Fruit fly (Drosophila melanogaster) whole organism, embryonic: Measurements from ENCODE around the gene CG5902.

ENCODE experiments used
- Atf3 ChIP-seq: fragments of 200-800 bp; sonication (Bioruptor generic); optimal IDR thresholded peaks from 3 replicates; lab custom pipeline; 2016; ENCODE audit warnings: missing biosample characterization, missing genetic modification characterization
- B-H1 ChIP-seq: fragments of 200-800 bp; sonication (Bioruptor generic); IDR thresholded peaks from 3 replicates; pipeline ENCODE4 v1.3.6; 2022; ENCODE audit warnings: missing biosample characterization, missing genetic modification characterization
- CG10267 ChIP-seq: fragments of 200-800 bp; sonication (Bioruptor generic); optimal IDR thresholded peaks from 2 replicates; lab custom pipeline; 2018; ENCODE audit warnings: missing biosample characterization, mild to moderate bottlenecking, missing genetic modification characterization, moderate library complexity
- CG12071 ChIP-seq: fragments of 200-800 bp; sonication (Bioruptor generic); optimal IDR thresholded peaks from 3 replicates; lab custom pipeline; 2018; ENCODE audit warnings: missing biosample characterization, mild to moderate bottlenecking, missing genetic modification characterization
- CG13894 ChIP-seq: fragments of 200-800 bp; sonication (Bioruptor generic); optimal IDR thresholded peaks from 3 replicates; lab custom pipeline; 2018; ENCODE audit warnings: missing biosample characterization, mild to moderate bottlenecking, missing genetic modification characterization, moderate library complexity
- CG14050 ChIP-seq: fragments of 200-800 bp; sonication (Bioruptor generic); IDR thresholded peaks from 3 replicates; pipeline ENCODE4 v1.3.6; 2022; ENCODE audit warnings: missing biosample characterization, missing genetic modification characterization
- CG15073 ChIP-seq: fragments of 200-800 bp; sonication (Bioruptor generic); optimal IDR thresholded peaks from 2 replicates; lab custom pipeline; 2016; ENCODE audit warnings: missing biosample characterization, missing genetic modification characterization
- CG16863 ChIP-seq: fragments of 200-800 bp; sonication (Bioruptor generic); optimal IDR thresholded peaks from 3 replicates; lab custom pipeline; 2016; ENCODE audit warnings: missing biosample characterization, missing genetic modification characterization
- CG17361 ChIP-seq: fragments of 200-800 bp; sonication (Bioruptor generic); IDR thresholded peaks from 3 replicates; pipeline ENCODE4 v1.3.6; 2022; ENCODE audit warnings: missing biosample characterization, missing genetic modification characterization
- CG18599 ChIP-seq: fragments of 200-800 bp; sonication (Bioruptor generic); optimal IDR thresholded peaks from 3 replicates; lab custom pipeline; 2017; ENCODE audit warnings: missing biosample characterization, missing genetic modification characterization, mild to moderate bottlenecking, moderate library complexity, missing genetic modification reagents
- CG3163 ChIP-seq: fragments of 200-800 bp; sonication (Bioruptor generic); optimal IDR thresholded peaks from 3 replicates; lab custom pipeline; 2016; ENCODE audit warnings: missing biosample characterization, missing genetic modification characterization
- CG32772 ChIP-seq: fragments of 200-800 bp; sonication (Bioruptor generic); IDR thresholded peaks from 2 replicates; pipeline ENCODE4 v1.3.6; 2022; ENCODE audit warnings: missing biosample characterization, missing genetic modification characterization
- CG3281 ChIP-seq: fragments of 200-800 bp; sonication (Bioruptor generic); optimal IDR thresholded peaks from 3 replicates; lab custom pipeline; 2017; ENCODE audit warnings: missing biosample characterization, mild to moderate bottlenecking, missing genetic modification characterization
- CG6791 ChIP-seq: fragments of 200-800 bp; sonication (Bioruptor generic); IDR thresholded peaks from 3 replicates; pipeline ENCODE4 v1.3.6; 2022; ENCODE audit warnings: missing biosample characterization, missing genetic modification characterization; ENCODE audit not compliant: partially characterized antibody
- CG6813 ChIP-seq: fragments of 200-800 bp; sonication (Bioruptor generic); optimal IDR thresholded peaks from 2 replicates; lab custom pipeline; 2017; ENCODE audit warnings: missing biosample characterization, missing genetic modification characterization, mild to moderate bottlenecking, moderate library complexity, missing genetic modification reagents
- CG7357 ChIP-seq: fragments of 200-800 bp; sonication (Bioruptor generic); IDR thresholded peaks from 3 replicates; pipeline ENCODE4 v1.3.6; 2022; ENCODE audit warnings: missing biosample characterization, missing genetic modification characterization
- CG7928 ChIP-seq: fragments of 200-800 bp; sonication (Bioruptor generic); optimal IDR thresholded peaks from 2 replicates; lab custom pipeline; 2017; ENCODE audit warnings: missing biosample characterization, mild to moderate bottlenecking, missing genetic modification characterization
- CG8388 ChIP-seq: fragments of 200-800 bp; sonication (Bioruptor generic); optimal IDR thresholded peaks from 2 replicates; lab custom pipeline; 2019; ENCODE audit warnings: missing biosample characterization, mild to moderate bottlenecking, missing genetic modification characterization, moderate library complexity
- CG9437 ChIP-seq: fragments of 200-800 bp; sonication (Bioruptor generic); optimal IDR thresholded peaks from 2 replicates; lab custom pipeline; 2018; ENCODE audit warnings: missing biosample characterization, mild to moderate bottlenecking, missing genetic modification characterization
- CG9727 ChIP-seq: fragments of 200-800 bp; sonication (Bioruptor generic); optimal IDR thresholded peaks from 3 replicates; lab custom pipeline; 2017; ENCODE audit warnings: missing biosample characterization, mild to moderate bottlenecking, missing genetic modification characterization
- CG9797 ChIP-seq: fragments of 200-800 bp; sonication (Bioruptor generic); optimal IDR thresholded peaks from 3 replicates; lab custom pipeline; 2018; ENCODE audit warnings: missing biosample characterization, mild to moderate bottlenecking, missing genetic modification characterization
- CG9932 ChIP-seq: fragments of 200-800 bp; sonication (Bioruptor generic); IDR thresholded peaks from 2 replicates; pipeline ENCODE4 v1.3.6; 2022; ENCODE audit warnings: missing biosample characterization, missing genetic modification characterization
- CoRest ChIP-seq: fragments of 200-800 bp; sonication (Bioruptor generic); optimal IDR thresholded peaks from 3 replicates; lab custom pipeline; 2018; ENCODE audit warnings: missing biosample characterization, mild to moderate bottlenecking, missing genetic modification characterization, moderate library complexity
- D19A ChIP-seq: fragments of 200-800 bp; optimal IDR thresholded peaks from 3 replicates; lab custom pipeline; 2019; ENCODE audit warnings: missing biosample characterization, mild to moderate bottlenecking, missing genetic modification characterization, moderate library complexity
- Doc3 ChIP-seq: fragments of 200-800 bp; sonication (Bioruptor generic); IDR thresholded peaks from 3 replicates; pipeline ENCODE4 v1.3.6; 2022; ENCODE audit warnings: missing biosample characterization, missing genetic modification characterization; ENCODE audit not compliant: partially characterized antibody
- Fer1 ChIP-seq: fragments of 200-800 bp; sonication (Bioruptor generic); optimal IDR thresholded peaks from 2 replicates; lab custom pipeline; 2017; ENCODE audit warnings: missing biosample characterization, mild to moderate bottlenecking, missing genetic modification characterization
- Hr51 ChIP-seq, 2 experiments: fragments of 200-800 bp; sonication (Bioruptor generic); optimal IDR thresholded peaks; 2 replicates in 1 of 2; 3 replicates in 1 of 2; lab custom pipeline; 2016 to 2018; ENCODE audit warnings: missing biosample characterization in 2 of 2, missing genetic modification characterization in 2 of 2, mild to moderate bottlenecking in 1 of 2, moderate library complexity in 1 of 2
- Hsf ChIP-seq: fragments of 200-800 bp; sonication (Bioruptor generic); optimal IDR thresholded peaks from 3 replicates; lab custom pipeline; 2016; ENCODE audit warnings: missing biosample characterization, missing genetic modification characterization
- Nf-YB ChIP-seq: fragments of 200-800 bp; sonication (Bioruptor generic); optimal IDR thresholded peaks from 3 replicates; lab custom pipeline; 2019; ENCODE audit warnings: missing biosample characterization, mild to moderate bottlenecking, missing genetic modification characterization, moderate library complexity
- Sry-δ ChIP-seq: fragments of 200-800 bp; sonication (Bioruptor generic); optimal IDR thresholded peaks from 2 replicates; lab custom pipeline; 2016; ENCODE audit warnings: missing biosample characterization, missing genetic modification characterization
- Vsx1 ChIP-seq: fragments of 200-800 bp; sonication (Bioruptor generic); optimal IDR thresholded peaks from 2 replicates; lab custom pipeline; 2017; ENCODE audit warnings: missing biosample characterization, mild to moderate bottlenecking, missing genetic modification characterization, missing genetic modification reagents
- Xrp1 ChIP-seq: fragments of 200-800 bp; sonication (Bioruptor generic); IDR thresholded peaks from 2 replicates; pipeline ENCODE4 v1.3.6; 2022; ENCODE audit warnings: missing biosample characterization, missing genetic modification characterization
- az2 ChIP-seq: fragments of 200-800 bp; sonication (Bioruptor generic); optimal IDR thresholded peaks from 3 replicates; lab custom pipeline; 2016; ENCODE audit warnings: missing biosample characterization, missing genetic modification characterization
- caup ChIP-seq: fragments of 200-800 bp; sonication (Bioruptor generic); optimal IDR thresholded peaks from 3 replicates; lab custom pipeline; 2017; ENCODE audit warnings: missing biosample characterization, mild to moderate bottlenecking, missing genetic modification characterization, moderate library complexity; ENCODE audit not compliant: severe bottlenecking
- ci ChIP-seq: fragments of 200-800 bp; sonication (Bioruptor generic); IDR thresholded peaks from 3 replicates; pipeline ENCODE4 v1.3.6; 2022; ENCODE audit warnings: missing biosample characterization, missing genetic modification characterization
- fd64A ChIP-seq: fragments of 200-800 bp; sonication (Bioruptor generic); optimal IDR thresholded peaks from 3 replicates; lab custom pipeline; 2018; ENCODE audit warnings: missing biosample characterization, mild to moderate bottlenecking, missing genetic modification characterization
- gem ChIP-seq: fragments of 200-800 bp; sonication (Bioruptor generic); optimal IDR thresholded peaks from 2 replicates; lab custom pipeline; 2019; ENCODE audit warnings: missing biosample characterization, mild to moderate bottlenecking, missing genetic modification characterization, moderate library complexity
- hb ChIP-seq: fragments of 200-800 bp; sonication (Bioruptor generic); IDR thresholded peaks from 3 replicates; pipeline ENCODE4 v1.3.6; 2022; ENCODE audit warnings: missing biosample characterization, missing genetic modification characterization; ENCODE audit not compliant: partially characterized antibody
- knrl ChIP-seq: fragments of 200-800 bp; sonication (Bioruptor generic); IDR thresholded peaks from 3 replicates; pipeline ENCODE4 v1.3.6; 2022; ENCODE audit warnings: missing biosample characterization, missing genetic modification characterization; ENCODE audit not compliant: partially characterized antibody
- mam ChIP-seq: fragments of 200-800 bp; sonication (Bioruptor generic); optimal IDR thresholded peaks from 3 replicates; lab custom pipeline; 2016; ENCODE audit warnings: missing biosample characterization, missing genetic modification characterization
- onecut ChIP-seq: fragments of 200-800 bp; sonication (Bioruptor generic); IDR thresholded peaks from 2 replicates; pipeline ENCODE4 v1.3.6; 2022; ENCODE audit warnings: missing biosample characterization, missing genetic modification characterization
- pho ChIP-seq: fragments of 200-800 bp; sonication (Bioruptor generic); optimal IDR thresholded peaks from 2 replicates; lab custom pipeline; 2016; ENCODE audit warnings: missing biosample characterization, missing genetic modification characterization
- phol ChIP-seq: fragments of 200-800 bp; sonication (Bioruptor generic); optimal IDR thresholded peaks from 3 replicates; lab custom pipeline; 2018; ENCODE audit warnings: missing biosample characterization, mild to moderate bottlenecking, missing genetic modification characterization, moderate library complexity
- ranshi ChIP-seq: fragments of 200-800 bp; sonication (Bioruptor generic); IDR thresholded peaks from 2 replicates; pipeline ENCODE4 v1.3.6; 2022; ENCODE audit warnings: missing biosample characterization, missing genetic modification characterization
- row ChIP-seq: fragments of 200-800 bp; sonication (Bioruptor generic); IDR thresholded peaks from 3 replicates; pipeline ENCODE4 v1.3.6; 2022; ENCODE audit warnings: missing biosample characterization, missing genetic modification characterization
- sd ChIP-seq: fragments of 200-800 bp; sonication (Bioruptor generic); optimal IDR thresholded peaks from 3 replicates; lab custom pipeline; 2018; ENCODE audit warnings: missing biosample characterization, mild to moderate bottlenecking, missing genetic modification characterization, moderate library complexity
- sens-2 ChIP-seq: fragments of 200-800 bp; sonication (Bioruptor generic); IDR thresholded peaks from 2 replicates; pipeline ENCODE4 v1.3.6; 2022; ENCODE audit warnings: missing biosample characterization, missing genetic modification characterization
- so ChIP-seq: fragments of 200-800 bp; sonication (Bioruptor generic); IDR thresholded peaks from 3 replicates; pipeline ENCODE4 v1.3.6; 2022; ENCODE audit warnings: missing biosample characterization, missing genetic modification characterization
- ssp ChIP-seq: fragments of 200-800 bp; sonication (Bioruptor generic); IDR thresholded peaks from 2 replicates; pipeline ENCODE4 v1.3.6; 2022; ENCODE audit warnings: missing biosample characterization, missing genetic modification characterization

CG5902 gene

dm6 chr3R:24010637-24011214, 24.3 kb downstream of the CG5902 start (continued):
- TF ChIP-seq knrl: no peak
- peak; percentile 84 for TF ChIP-seq CG18599
- TF ChIP-seq phol (tag; lab: Kevin White, UChicago): peak; percentile 41
- TF ChIP-seq CG10267 (tag; lab: Kevin White, UChicago): peak; percentile 40
- peak; percentile 45 for TF ChIP-seq Hsf (GFP tag; lab: Kevin White, UChicago)
- TF ChIP-seq ranshi (GFP tag; lab: Robert Waterston, UW): peak; percentile 49
- peak; percentile 28; the same call in 1 of the 2 replicates for TF ChIP-seq onecut (GFP tag; lab: Robert Waterston, UW)
- no peak for TF ChIP-seq CG6791
- TF ChIP-seq CG12071 (GFP tag; lab: Kevin White, UChicago): peak; percentile 5
- TF ChIP-seq Vsx1 (GFP tag; lab: Kevin White, UChicago): peak; percentile 11
- no peak for TF ChIP-seq Atf3 (GFP tag; lab: Kevin White, UChicago)
- TF ChIP-seq az2 (GFP tag; lab: Kevin White, UChicago): peak; percentile 41
- peak; percentile 44; the same call in 1 of the 2 replicates for TF ChIP-seq ssp
- no peak for TF ChIP-seq CG7928 (GFP tag; lab: Kevin White, UChicago)
- no peak for TF ChIP-seq CG9797 (GFP tag; lab: Kevin White, UChicago)
- TF ChIP-seq pho (GFP tag; lab: Kevin White, UChicago): no peak
- TF ChIP-seq ci (GFP tag; lab: Robert Waterston, UW): peak; percentile 79
- TF ChIP-seq CoRest: peak; percentile 66
- TF ChIP-seq sd: peak; percentile 41
- peak; percentile 85 for TF ChIP-seq Fer1 (GFP tag; lab: Kevin White, UChicago)
- TF ChIP-seq so (GFP tag; lab: Robert Waterston, UW): peak; percentile 48; the same call in 1 of the 3 replicates
- TF ChIP-seq Xrp1 (GFP tag; lab: Robert Waterston, UW): peak; percentile 65; the same call in 1 of the 2 replicates
- TF ChIP-seq CG13894 (tag; lab: Kevin White, UChicago): peak; percentile 3
- TF ChIP-seq CG32772: peak; percentile 60
- peak; percentile 13 for TF ChIP-seq Nf-YB (GFP tag; lab: Kevin White, UChicago)
- TF ChIP-seq CG3281 (GFP tag; lab: Kevin White, UChicago): peak; percentile 53
- peak; percentile 18 for TF ChIP-seq mam (GFP tag; lab: Kevin White, UChicago)
- TF ChIP-seq hb (GFP tag; lab: Robert Waterston, UW): no peak
- no peak for TF ChIP-seq CG15073 (GFP tag; lab: Kevin White, UChicago)
- no peak for TF ChIP-seq sens-2 (GFP tag; lab: Robert Waterston, UW)
- TF ChIP-seq CG9437 (GFP tag; lab: Kevin White, UChicago): peak; percentile 15
- TF ChIP-seq D19A (tag; lab: Kevin White, UChicago): peak; percentile 25
- peak; percentile 55 for TF ChIP-seq CG9932 (GFP tag; lab: Robert Waterston, UW)
- TF ChIP-seq CG14050 (GFP tag; lab: Robert Waterston, UW): peak; percentile 41; the same call in 2 of the 3 replicates
- peak; percentile 1 for TF ChIP-seq CG6813 (GFP tag; lab: Kevin White, UChicago)
- peak; percentile 53; the same call in 2 of the 3 replicates for TF ChIP-seq CG7357 (GFP tag; lab: Robert Waterston, UW)
- peak in 1 of 2 experiments; percentile 73 for TF ChIP-seq Hr51 (GFP tag; optimal IDR thresholded peaks at IDR 0.05; lab: Kevin White, UChicago)
- no peak for TF ChIP-seq fd64A
- peak; percentile 74 for TF ChIP-seq gem (tag; lab: Kevin White, UChicago)
- peak; percentile 57 for TF ChIP-seq B-H1 (GFP tag; lab: Robert Waterston, UW)
- TF ChIP-seq Doc3 (GFP tag; lab: Robert Waterston, UW): no peak
- TF ChIP-seq CG17361 (GFP tag; lab: Robert Waterston, UW): peak; percentile 61
- TF ChIP-seq caup (GFP tag; lab: Kevin White, UChicago): peak; percentile 55
- TF ChIP-seq CG9727 (GFP tag; lab: Kevin White, UChicago): peak; percentile 56
- peak; percentile 85 for TF ChIP-seq row
- no peak for TF ChIP-seq CG3163 (GFP tag; lab: Kevin White, UChicago)
- no peak for TF ChIP-seq CG16863 (GFP tag; lab: Kevin White, UChicago)
- TF ChIP-seq Sry-δ (GFP tag; lab: Kevin White, UChicago): no peak
- TF ChIP-seq CG8388: peak; percentile 30
